Fruit fly (Drosophila melanogaster): ENCODE results near the gene trc.

The trc gene

dm6 chr3L:19815472-19816150, 18.5 kb downstream of the trc start, which contains the start of gene cyc (continued):
- TF ChIP-seq CG9215 (GFP tag; IDR thresholded peaks at IDR 0.05) = no peak
- TF ChIP-seq btn (GFP tag; optimal IDR thresholded peaks at IDR 0.05) = no peak
- no peak for TF ChIP-seq Vsx1 (GFP tag; optimal IDR thresholded peaks at IDR 0.05)
- no peak for TF ChIP-seq cwo (GFP tag; optimal IDR thresholded peaks at IDR 0.05)
- TF ChIP-seq CG16813 (GFP tag; IDR thresholded peaks at IDR 0.05; ENCODE audit: partially characterized antibody) = no peak
- no peak for TF ChIP-seq gsb-n (tag; optimal IDR thresholded peaks at IDR 0.05)
- peak; percentile 22 for TF ChIP-seq lbe (GFP tag; optimal IDR thresholded peaks at IDR 0.05)
- no peak for TF ChIP-seq CG17829 (tag; optimal IDR thresholded peaks at IDR 0.05)
- TF ChIP-seq CG11723 (GFP tag; optimal IDR thresholded peaks at IDR 0.05) = no peak
- no peak for TF ChIP-seq CrebB (tag; optimal IDR thresholded peaks at IDR 0.05)
- peak; percentile 9 for TF ChIP-seq CG34376 (GFP tag; optimal IDR thresholded peaks at IDR 0.05)
- TF ChIP-seq Doc3 (GFP tag; IDR thresholded peaks at IDR 0.05; ENCODE audit: partially characterized antibody) = no peak
- no peak for TF ChIP-seq Atf-2 (GFP tag; optimal IDR thresholded peaks at IDR 0.05)
- TF ChIP-seq ara (GFP tag; IDR thresholded peaks at IDR 0.05) = no peak
- no peak for TF ChIP-seq CG32767 (GFP tag; IDR thresholded peaks at IDR 0.05)
- TF ChIP-seq PHDP (tag; optimal IDR thresholded peaks at IDR 0.05) = no peak
- no peak for TF ChIP-seq usp (GFP tag; optimal IDR thresholded peaks at IDR 0.05)
- TF ChIP-seq Adf1 (GFP tag; IDR thresholded peaks at IDR 0.05) = no peak
- no peak for TF ChIP-seq CG14014 (GFP tag; IDR thresholded peaks at IDR 0.05)
- no peak for TF ChIP-seq CG6854 (GFP tag; optimal IDR thresholded peaks at IDR 0.05)
- TF ChIP-seq z (GFP tag; IDR thresholded peaks at IDR 0.05) = no peak
- TF ChIP-seq CG34422 (GFP tag; IDR thresholded peaks at IDR 0.05) = no peak
- TF ChIP-seq zf30C (GFP tag; optimal IDR thresholded peaks at IDR 0.05) = no peak
- TF ChIP-seq Hmr (GFP tag; optimal IDR thresholded peaks at IDR 0.05) = no peak
- no peak for TF ChIP-seq CG18262 (tag; optimal IDR thresholded peaks at IDR 0.05)
- no peak for TF ChIP-seq CG16779 (GFP tag; IDR thresholded peaks at IDR 0.05)
- no peak for TF ChIP-seq gem (tag; optimal IDR thresholded peaks at IDR 0.05)
- no peak for TF ChIP-seq h (optimal IDR thresholded peaks at IDR 0.05)
- no peak for TF ChIP-seq aop (GFP tag; IDR thresholded peaks at IDR 0.05)
- peak; percentile 77 for TF ChIP-seq Med (GFP tag)
- TF ChIP-seq bsh (GFP tag; optimal IDR thresholded peaks at IDR 0.05) = peak in 1 of 2 experiments; percentile 22
- TF ChIP-seq exex (tag; optimal IDR thresholded peaks at IDR 0.05) = no peak
- no peak for TF ChIP-seq CG8388 (GFP tag; optimal IDR thresholded peaks at IDR 0.05)
- TF ChIP-seq Deaf1 (tag; optimal IDR thresholded peaks at IDR 0.05) = peak; percentile 84
- TF ChIP-seq Nf-YC (tag; optimal IDR thresholded peaks at IDR 0.05) = peak; percentile 5
- no peak for TF ChIP-seq CG3065 (GFP tag; optimal IDR thresholded peaks at IDR 0.05)
- no peak for TF ChIP-seq ab (GFP tag; optimal IDR thresholded peaks at IDR 0.05)
- TF ChIP-seq CG7556 (GFP tag; optimal IDR thresholded peaks at IDR 0.05) = no peak
- no peak for TF ChIP-seq dpn (GFP tag; optimal IDR thresholded peaks at IDR 0.05)
- TF ChIP-seq Six4 (GFP tag; optimal IDR thresholded peaks at IDR 0.05) = no peak
- TF ChIP-seq CkIIα-i1 (GFP tag; IDR thresholded peaks at IDR 0.05) = no peak
- peak; percentile 98 for TF ChIP-seq CG17802 (tag; optimal IDR thresholded peaks at IDR 0.05)
- no peak for TF ChIP-seq HLH4C (GFP tag; IDR thresholded peaks at IDR 0.05; ENCODE audit: partially characterized antibody)
- TF ChIP-seq Gug (GFP tag; IDR thresholded peaks at IDR 0.05) = no peak
- no peak for TF ChIP-seq run (tag; optimal IDR thresholded peaks at IDR 0.05)
- no peak for TF ChIP-seq ttk (GFP tag; IDR thresholded peaks at IDR 0.05)
- no peak for TF ChIP-seq CG31365 (tag; optimal IDR thresholded peaks at IDR 0.05)
- no peak for TF ChIP-seq Dek (tag; optimal IDR thresholded peaks at IDR 0.05)
- TF ChIP-seq CG8478 (optimal IDR thresholded peaks at IDR 0.05) = no peak
- TF ChIP-seq Drgx (GFP tag; IDR thresholded peaks at IDR 0.05) = no peak
- TF ChIP-seq CG12659 (GFP tag; optimal IDR thresholded peaks at IDR 0.05) = peak; percentile 36
